Worm (Caenorhabditis elegans) whole organism, L4 larva: ENCODE measurements around the gene wdfy-2.

ENCODE experiments used
- D1046.2 ChIP-seq: fragments of 200-800 bp; sonication (Bioruptor generic); IDR thresholded peaks from 2 replicates; pipeline ENCODE4 v1.3.6; 2022; ENCODE audit warnings: missing genetic modification characterization, missing compliant biosample characterization
- F10B5.3 ChIP-seq: sonication (generic microtip); optimal IDR thresholded peaks from 2 replicates; lab custom pipeline; 2016; ENCODE audit warnings: mild to moderate bottlenecking, missing genetic modification characterization, missing compliant biosample characterization
- F26F4.8 ChIP-seq: fragments of 200-800 bp; sonication (Bioruptor generic); conservative IDR thresholded peaks from 2 replicates; pipeline ENCODE4 v1.3.6; 2022; ENCODE audit warnings: missing genetic modification characterization, missing compliant biosample characterization
- F37D6.2 ChIP-seq: sonication (generic microtip); optimal IDR thresholded peaks from 2 replicates; lab custom pipeline; 2016; ENCODE audit warnings: mild to moderate bottlenecking, missing genetic modification characterization, missing compliant biosample characterization
- T26A8.4 ChIP-seq: fragments of 200-800 bp; sonication (Bioruptor generic); IDR thresholded peaks from 2 replicates; pipeline ENCODE4 v1.3.6; 2022; ENCODE audit warnings: missing genetic modification characterization, missing compliant biosample characterization
- Y48G9A.11 ChIP-seq: fragments of 200-800 bp; sonication (Bioruptor generic); IDR thresholded peaks from 2 replicates; pipeline ENCODE4 v1.3.6; 2022; ENCODE audit warnings: missing genetic modification reagents, missing genetic modification characterization, missing compliant biosample characterization
- ZK337.2 ChIP-seq: fragments of 200-800 bp; sonication (Bioruptor generic); IDR thresholded peaks from 2 replicates; pipeline ENCODE4 v1.3.6; 2022; ENCODE audit warnings: missing genetic modification reagents, missing genetic modification characterization, missing compliant biosample characterization
- aha-1 ChIP-seq: fragments of 150-350 bp; peaks from one replicate; lab custom pipeline; 2014; ENCODE audit warnings: missing biosample characterization, missing genetic modification characterization
- ama-1 ChIP-seq: fragments of 150-350 bp; optimal IDR thresholded peaks from 2 replicates; lab custom pipeline; 2014; ENCODE audit warnings: inconsistent platforms, mixed read lengths
- attf-4 ChIP-seq: sonication (generic microtip); optimal IDR thresholded peaks from 3 replicates; lab custom pipeline; 2017; ENCODE audit warnings: missing biosample characterization, missing genetic modification characterization
- ceh-28 ChIP-seq: fragments of 150-350 bp; optimal IDR thresholded peaks from 2 replicates; lab custom pipeline; 2014; ENCODE audit warnings: missing biosample characterization, missing genetic modification reagents, missing genetic modification characterization
- ceh-32 ChIP-seq: sonication (generic microtip); optimal IDR thresholded peaks from 2 replicates; lab custom pipeline; 2016; ENCODE audit warnings: mild to moderate bottlenecking, missing genetic modification characterization, missing compliant biosample characterization; ENCODE audit not compliant: poor library complexity
- ceh-62 ChIP-seq: sonication (generic microtip); optimal IDR thresholded peaks from 2 replicates; lab custom pipeline; 2017; ENCODE audit warnings: missing biosample characterization, missing genetic modification characterization
- ces-1 ChIP-seq: fragments of 150-350 bp; sonication (generic microtip); optimal IDR thresholded peaks from 4 replicates; lab custom pipeline; 2014; ENCODE audit warnings: missing biosample characterization, missing genetic modification reagents, missing genetic modification characterization
- ctbp-1 ChIP-seq: fragments of 200-800 bp; sonication (Bioruptor generic); IDR thresholded peaks from 2 replicates; pipeline ENCODE4 v1.3.6; 2022; ENCODE audit warnings: missing genetic modification reagents, missing genetic modification characterization, missing compliant biosample characterization
- daf-12 ChIP-seq: fragments of 150-350 bp; optimal IDR thresholded peaks from 2 replicates; lab custom pipeline; 2014; ENCODE audit warnings: missing biosample characterization, missing genetic modification reagents, missing genetic modification characterization
- daf-16 ChIP-seq, 3 experiments: sonication (generic microtip); optimal IDR thresholded peaks; 2 replicates each; lab custom pipeline; 2016 to 2017; ENCODE audit warnings: missing genetic modification characterization in 3 of 3, missing genetic modification reagents in 3 of 3, mild to moderate bottlenecking in 2 of 3, missing compliant biosample characterization in 2 of 3, missing biosample characterization in 1 of 3, moderate library complexity in 1 of 3
- dmd-6 ChIP-seq: fragments of 200-800 bp; sonication (Bioruptor generic); IDR thresholded peaks from 2 replicates; pipeline ENCODE4 v1.3.6; 2022; ENCODE audit warnings: missing genetic modification reagents, missing genetic modification characterization, missing compliant biosample characterization
- dmd-8 ChIP-seq: fragments of 200-800 bp; sonication (Bioruptor generic); IDR thresholded peaks from 2 replicates; pipeline ENCODE4 v1.3.6; 2022; ENCODE audit warnings: missing genetic modification characterization, missing compliant biosample characterization
- duxl-1 ChIP-seq: sonication (generic microtip); optimal IDR thresholded peaks from 2 replicates; lab custom pipeline; 2016; ENCODE audit warnings: mild to moderate bottlenecking, missing genetic modification characterization, moderate library complexity, missing compliant biosample characterization; ENCODE audit not compliant: poor library complexity
- egl-27 ChIP-seq: sonication (generic microtip); optimal IDR thresholded peaks from 3 replicates; lab custom pipeline; 2017; ENCODE audit warnings: missing biosample characterization, missing genetic modification reagents, missing genetic modification characterization
- fkh-10 ChIP-seq: fragments of 150-350 bp; optimal IDR thresholded peaks from 2 replicates; lab custom pipeline; 2014; ENCODE audit warnings: missing biosample characterization, missing genetic modification reagents, missing genetic modification characterization
- hlh-30 ChIP-seq: sonication (generic microtip); optimal IDR thresholded peaks from 2 replicates; lab custom pipeline; 2017; ENCODE audit warnings: antibody characterized with exemption, mild to moderate bottlenecking, missing genetic modification characterization, missing compliant biosample characterization; ENCODE audit not compliant: insufficient read depth
- lin-1 ChIP-seq: fragments of 200-800 bp; sonication (Bioruptor generic); IDR thresholded peaks from 2 replicates; pipeline ENCODE4 v1.3.6; 2022; ENCODE audit warnings: missing genetic modification reagents, missing genetic modification characterization, missing compliant biosample characterization
- lin-38 ChIP-seq: fragments of 200-800 bp; sonication (Bioruptor generic); IDR thresholded peaks from 2 replicates; pipeline ENCODE4 v1.3.6; 2022; ENCODE audit warnings: missing genetic modification reagents, missing genetic modification characterization, missing compliant biosample characterization
- lsy-2 ChIP-seq, 2 experiments: fragments of 150-350 bp in 1 of 2; sonication (generic microtip) in 1 of 2; optimal IDR thresholded peaks; 2 replicates each; lab custom pipeline; 2014 to 2017; ENCODE audit warnings: missing biosample characterization in 2 of 2, missing genetic modification characterization in 2 of 2
- mdl-1 ChIP-seq, 2 experiments: fragments of 150-350 bp in 1 of 2; sonication (generic microtip) in 1 of 2; optimal IDR thresholded peaks; 2 replicates each; lab custom pipeline; 2014 to 2017; ENCODE audit warnings: missing biosample characterization in 2 of 2, missing genetic modification characterization in 2 of 2
- mes-2 ChIP-seq: sonication (generic microtip); optimal IDR thresholded peaks from 2 replicates; lab custom pipeline; 2016; ENCODE audit warnings: missing genotype, mild to moderate bottlenecking, missing genetic modification characterization, missing compliant biosample characterization; ENCODE audit not compliant: poor library complexity, severe bottlenecking
- nhr-102 ChIP-seq: sonication (generic microtip); optimal IDR thresholded peaks from 2 replicates; lab custom pipeline; 2016; ENCODE audit warnings: mild to moderate bottlenecking, missing genetic modification characterization, moderate library complexity, missing compliant biosample characterization
- nhr-111 ChIP-seq: fragments of 200-800 bp; sonication (Bioruptor generic); optimal IDR thresholded peaks from 2 replicates; lab custom pipeline; 2018; ENCODE audit warnings: mild to moderate bottlenecking, missing genetic modification characterization, missing compliant biosample characterization
- nhr-237 ChIP-seq: sonication (generic microtip); optimal IDR thresholded peaks from 2 replicates; lab custom pipeline; 2017; ENCODE audit warnings: missing biosample characterization, missing genetic modification characterization
- nhr-25 ChIP-seq: sonication (generic microtip); optimal IDR thresholded peaks from 2 replicates; lab custom pipeline; 2017; ENCODE audit warnings: missing genetic modification characterization, mild to moderate bottlenecking, missing compliant biosample characterization, antibody characterized with exemption, moderate library complexity, borderline replicate concordance; ENCODE audit not compliant: insufficient read depth
- nhr-77 ChIP-seq: fragments of 150-350 bp; optimal IDR thresholded peaks from 2 replicates; lab custom pipeline; 2014; ENCODE audit warnings: missing biosample characterization, missing genetic modification characterization
- php-3 ChIP-seq: fragments of 200-800 bp; sonication (Bioruptor generic); IDR thresholded peaks from 2 replicates; pipeline ENCODE4 v1.3.6; 2022; ENCODE audit warnings: missing genetic modification reagents, missing genetic modification characterization, missing compliant biosample characterization
- pqm-1 ChIP-seq: sonication (generic microtip); optimal IDR thresholded peaks from 2 replicates; lab custom pipeline; 2017; ENCODE audit warnings: missing biosample characterization, missing genetic modification characterization
- set-16 ChIP-seq: fragments of 200-800 bp; sonication (Bioruptor generic); IDR thresholded peaks from 2 replicates; pipeline ENCODE4 v1.3.6; 2022; ENCODE audit warnings: missing genetic modification reagents, missing genetic modification characterization, missing compliant biosample characterization
- spr-1 ChIP-seq: sonication (generic microtip); optimal IDR thresholded peaks from 2 replicates; lab custom pipeline; 2016; ENCODE audit warnings: mild to moderate bottlenecking, missing genetic modification characterization, missing compliant biosample characterization
- tra-1 ChIP-seq: fragments of 200-800 bp; sonication (Bioruptor generic); IDR thresholded peaks from 2 replicates; pipeline ENCODE4 v1.3.6; 2022; ENCODE audit warnings: missing genetic modification reagents, missing genetic modification characterization, missing compliant biosample characterization
- unc-62 ChIP-seq, 3 experiments: fragments of 150-350 bp in 1 of 3; sonication (generic microtip); optimal IDR thresholded peaks in 2 of 3; peaks in 1 of 3; 1 replicate in 1 of 3; 2 replicates in 2 of 3; lab custom pipeline; 2014 to 2017; ENCODE audit warnings: missing biosample characterization in 3 of 3, missing genetic modification characterization in 3 of 3, missing genetic modification reagents in 3 of 3, missing genotype in 1 of 3

The wdfy-2 gene

DNA sequence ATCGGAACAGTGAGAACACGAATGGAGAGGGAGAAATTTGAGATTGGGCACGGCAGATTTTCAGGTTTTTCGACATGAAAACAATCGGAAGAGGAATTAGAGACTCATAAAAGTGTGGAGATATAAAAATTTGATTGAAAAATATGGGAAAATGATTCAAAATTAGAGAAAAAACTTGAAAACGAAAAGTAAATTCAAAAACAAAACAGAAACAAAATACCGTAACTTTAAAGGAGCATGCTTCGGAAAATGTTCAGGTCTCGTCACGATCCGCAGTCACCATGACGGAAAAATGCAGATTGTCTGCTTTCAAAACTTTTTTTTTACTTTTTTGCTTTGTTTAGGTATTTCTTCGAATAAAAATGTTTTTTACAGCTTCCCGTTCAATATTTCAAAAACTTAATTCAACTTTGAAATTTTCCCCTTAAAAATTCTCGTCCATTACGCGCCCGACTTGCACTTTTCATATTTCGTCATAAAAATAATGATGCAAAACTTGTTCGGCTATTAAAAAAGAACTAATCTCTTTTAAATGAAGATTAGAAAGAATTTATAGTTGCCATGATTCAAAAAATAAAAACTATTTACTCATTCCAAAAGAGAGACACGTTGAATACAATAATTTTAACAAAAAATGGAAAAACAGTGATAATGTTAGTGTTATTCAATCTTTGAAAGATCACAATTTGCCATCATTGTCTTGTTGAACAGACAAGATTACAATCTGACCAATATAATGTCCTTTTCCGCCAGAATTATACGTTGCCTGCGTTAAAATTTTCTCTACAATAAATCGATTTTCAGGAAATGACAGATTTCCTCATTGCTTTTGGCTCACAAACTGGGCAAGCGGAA, 34.3 kb upstream of the wdfy-2 start, which contains the start of gene mtrr-1:
Gene mtrr-1 (plus strand): TSS at position 805 of the 855 bp plus-strand sequence.
- no peak for TF ChIP-seq mdl-1 (tag; optimal IDR thresholded peaks at IDR 0.05; lab: Kevin White, UChicago)
- peak in 1 of 2 experiments; percentile 85 for TF ChIP-seq lsy-2 (tag; optimal IDR thresholded peaks at IDR 0.05; lab: Kevin White, UChicago)
- no peak; the same call in 1 of the 2 replicates for TF ChIP-seq lin-38 (GFP tag; lab: Robert Waterston, UW)
- TF ChIP-seq T26A8.4 (GFP tag; lab: Robert Waterston, UW): peak; percentile 71; the same call in 1 of the 2 replicates
- TF ChIP-seq nhr-77 (tag; lab: Kevin White, UChicago): no peak
- TF ChIP-seq ama-1 (lab: Kevin White, UChicago): peak; percentile 58
- 0 out of 2 replicates have a peak, but pooled peaks have one; percentile 27 for TF ChIP-seq tra-1
- no peak for TF ChIP-seq fkh-10
- TF ChIP-seq mes-2 (tag; lab: Kevin White, UChicago): peak; percentile 39
- no peak for TF ChIP-seq ZK337.2 (GFP tag; lab: Robert Waterston, UW)
- peak; percentile 43 for TF ChIP-seq duxl-1 (tag; lab: Kevin White, UChicago)
- 0 out of 2 replicates have a peak, but pooled peaks have one; percentile 9 for TF ChIP-seq lin-1 (GFP tag; lab: Robert Waterston, UW)
- no peak for TF ChIP-seq spr-1 (tag; lab: Kevin White, UChicago)
- TF ChIP-seq unc-62 (GFP tag; optimal IDR thresholded peaks at IDR 0.05 in 1 of 2; lab: Kevin White, UChicago): peak in 1 of 2 experiments; percentile 15
- TF ChIP-seq unc-62 (tag; optimal IDR thresholded peaks at IDR 0.05; lab: Kevin White, UChicago): no peak
- peak; percentile 46 for TF ChIP-seq dmd-6 (GFP tag; lab: Robert Waterston, UW)
- TF ChIP-seq F37D6.2 (tag; lab: Kevin White, UChicago): no peak
- TF ChIP-seq ceh-62 (tag; lab: Kevin White, UChicago): no peak
- TF ChIP-seq daf-12 (tag; lab: Kevin White, UChicago): no peak
- peak; percentile 67 for TF ChIP-seq Y48G9A.11 (GFP tag; lab: Robert Waterston, UW)
- TF ChIP-seq nhr-237 (tag; lab: Kevin White, UChicago): no peak
- TF ChIP-seq aha-1: peak; percentile 61
- no peak for TF ChIP-seq ces-1 (GFP tag; lab: Kevin White, UChicago)
- peak; percentile 38; the same call in 1 of the 2 replicates for TF ChIP-seq ctbp-1 (GFP tag; lab: Robert Waterston, UW)
- no peak for TF ChIP-seq F26F4.8 (GFP tag; lab: Robert Waterston, UW)
- no peak for TF ChIP-seq attf-4 (tag; lab: Kevin White, UChicago)
- peak in 1 of 2 experiments; percentile 48 for TF ChIP-seq daf-16 (GFP tag; optimal IDR thresholded peaks at IDR 0.05; lab: Kevin White, UChicago)
- TF ChIP-seq daf-16 (tag; optimal IDR thresholded peaks at IDR 0.05; lab: Kevin White, UChicago): no peak
- no peak for TF ChIP-seq hlh-30 (tag; lab: Kevin White, UChicago)
- TF ChIP-seq pqm-1 (tag; lab: Kevin White, UChicago): no peak
- TF ChIP-seq set-16 (GFP tag; lab: Robert Waterston, UW): no peak
- no peak for TF ChIP-seq D1046.2 (GFP tag; lab: Robert Waterston, UW)
- no peak for TF ChIP-seq dmd-8 (GFP tag; lab: Robert Waterston, UW)
- no peak for TF ChIP-seq F10B5.3 (tag; lab: Kevin White, UChicago)
- TF ChIP-seq nhr-25 (tag; lab: Kevin White, UChicago): no peak
- no peak for TF ChIP-seq ceh-28 (tag; lab: Kevin White, UChicago)
- no peak for TF ChIP-seq nhr-102
- TF ChIP-seq nhr-111 (GFP tag; lab: Kevin White, UChicago): no peak
- TF ChIP-seq php-3 (GFP tag; lab: Robert Waterston, UW): no peak
- no peak for TF ChIP-seq egl-27 (tag; lab: Kevin White, UChicago)
- TF ChIP-seq ceh-32: no peak
